Worm (Caenorhabditis elegans): Measurements from ENCODE around the gene T11F9.22.

DNA sequence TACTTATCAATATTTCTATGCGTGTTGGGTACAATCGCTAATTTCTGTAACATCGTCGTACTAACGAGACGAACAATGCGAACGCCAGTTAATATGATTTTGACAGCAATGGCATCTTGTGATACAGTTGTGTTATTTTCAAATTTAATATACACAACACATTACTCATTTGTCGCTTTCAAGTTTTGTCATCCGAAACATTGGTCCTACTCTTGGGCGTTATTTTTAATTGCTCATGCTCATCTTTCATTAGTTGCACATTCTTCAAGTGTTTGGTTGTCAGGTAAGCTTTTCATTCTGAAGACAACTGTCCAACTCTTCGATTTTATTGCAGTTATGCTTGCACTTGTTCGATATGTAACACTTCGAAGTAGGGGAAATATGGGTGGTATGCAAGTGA lies 40.3 kb upstream of the T11F9.22 start:
- TF ChIP-seq cog-1 (tag; optimal IDR thresholded peaks at IDR 0.05) (no peak), klf-2 (GFP tag; conservative IDR thresholded peaks at IDR 0.05) (no peak), T22C8.4 (GFP tag; IDR thresholded peaks at IDR 0.05) (no peak), tab-1 (GFP tag; IDR thresholded peaks at IDR 0.05) (no peak), ztf-29 (GFP tag; IDR thresholded peaks at IDR 0.05) (no peak), ref-1 (GFP tag; conservative IDR thresholded peaks at IDR 0.05) (no peak), ztf-23 (GFP tag; IDR thresholded peaks at IDR 0.05) (no peak), med-1 (GFP tag; optimal IDR thresholded peaks at IDR 0.05; ENCODE audit: insufficient read depth) (no peak), flt-1 (GFP tag; IDR thresholded peaks at IDR 0.05) (no peak)
